Worm (Caenorhabditis elegans): Measurements from ENCODE around the gene sri-54.

- TF ChIP-seq jun-1 (tag; optimal IDR thresholded peaks at IDR 0.05) (no peak), mml-1 (tag; optimal IDR thresholded peaks at IDR 0.05) (no peak), fkh-2 (tag; optimal IDR thresholded peaks at IDR 0.05) (no peak), nhr-25 (tag; optimal IDR thresholded peaks at IDR 0.05) (no peak), nhr-237 (tag; optimal IDR thresholded peaks at IDR 0.05) (no peak), hmg-11 (tag; optimal IDR thresholded peaks at IDR 0.05) (no peak)
Observed at ce11 chrII:3100546-3100945, 37.2 kb downstream of the sri-54 start, which contains the start of gene srg-24.
